Fruit fly (Drosophila melanogaster) S2 (cell line): ENCODE results near the gene CG42395.

ENCODE experiments used
- CG8478 ChIP-seq: fragments of >200 bp; optimal IDR thresholded peaks from 2 replicates; lab custom pipeline; 2018
- CTCF ChIP-seq, 2 experiments: fragments of >200 bp; optimal IDR thresholded peaks; 2 replicates each; lab custom pipeline; 2018

- no peak for TF ChIP-seq CTCF (optimal IDR thresholded peaks at IDR 0.05; lab: Kevin White, UChicago)
- TF ChIP-seq CG8478 (lab: Kevin White, UChicago), result no peak
Measured at dm6 chrX:9553545-9554320, 22.3 kb downstream of the CG42395 start.
